Fruit fly (Drosophila melanogaster): Measurements from ENCODE around the gene Ctr9.
A peak's percentile ranks its signal among the peaks of the same experiment; 100 is the strongest.

The Ctr9 gene

dm6 chr3L:1332973-1333372, 25.9 kb downstream of the Ctr9 start, which contains the start of gene msd5:
msd5 (minus strand) TSS chr3L:1333146.
- TF ChIP-seq CG8478 (optimal IDR thresholded peaks at IDR 0.05) = no peak
- TF ChIP-seq CTCF (optimal IDR thresholded peaks at IDR 0.05) = no peak

- TF ChIP-seq CG8478 (optimal IDR thresholded peaks at IDR 0.05) (no peak), CTCF (optimal IDR thresholded peaks at IDR 0.05) (peak in 1 of 2 experiments; percentile 10)
Observed at dm6 chr3L:1334571-1335427, 27.8 kb downstream of the Ctr9 start, which contains the start of the genes Hmbs and CG2211. Hmbs (plus strand) TSS chr3L:1334889. CG2211 (minus strand) TSS chr3L:1335359.

dm6 chr3L:1335428-1335764, 28.4 kb downstream of the Ctr9 start:
- no peak for TF ChIP-seq CTCF (optimal IDR thresholded peaks at IDR 0.05)
- no peak for TF ChIP-seq CG8478 (optimal IDR thresholded peaks at IDR 0.05)

- TF ChIP-seq CTCF (optimal IDR thresholded peaks at IDR 0.05) (no peak), CG8478 (optimal IDR thresholded peaks at IDR 0.05) (no peak)
Observed at dm6 chr3L:1335989-1336961, 29.3 kb downstream of the Ctr9 start.

- TF ChIP-seq CTCF (optimal IDR thresholded peaks at IDR 0.05) (no peak), CG8478 (optimal IDR thresholded peaks at IDR 0.05) (no peak)
Observed at dm6 chr3L:1342133-1342580, 35.1 kb downstream of the Ctr9 start, which contains the start of gene indra. indra (minus strand) TSS chr3L:1342403.

dm6 chr3L:1346956-1347587, 40.0 kb downstream of the Ctr9 start:
- TF ChIP-seq CG8478 (optimal IDR thresholded peaks at IDR 0.05) (no peak), CTCF (optimal IDR thresholded peaks at IDR 0.05) (no peak)

dm6 chr3L:1348248-1348647, 41.2 kb downstream of the Ctr9 start:
- TF ChIP-seq CG8478 (optimal IDR thresholded peaks at IDR 0.05) (no peak), CTCF (optimal IDR thresholded peaks at IDR 0.05) (no peak)

dm6 chr3L:1348935-1349334, 41.9 kb downstream of the Ctr9 start:
- TF ChIP-seq CG8478 (optimal IDR thresholded peaks at IDR 0.05) (no peak), CTCF (optimal IDR thresholded peaks at IDR 0.05) (no peak)

dm6 chr3L:1349397-1349796, 42.4 kb downstream of the Ctr9 start:
- TF ChIP-seq CTCF (optimal IDR thresholded peaks at IDR 0.05) (no peak), CG8478 (optimal IDR thresholded peaks at IDR 0.05) (no peak)

dm6 chr3L:1349942-1350923, 43.2 kb downstream of the Ctr9 start:
- no peak for TF ChIP-seq CG8478 (optimal IDR thresholded peaks at IDR 0.05)
- TF ChIP-seq CTCF (optimal IDR thresholded peaks at IDR 0.05) = peak in 1 of 2 experiments; percentile 18

dm6 chr3L:1350924-1351215, 43.8 kb downstream of the Ctr9 start, which contains the start of gene CG9166:
CG9166 (plus strand) TSS chr3L:1351116.
- no peak for TF ChIP-seq CG8478 (optimal IDR thresholded peaks at IDR 0.05)

dm6 chr3L:1352065-1352464, 45.0 kb downstream of the Ctr9 start:
- TF ChIP-seq CG8478 (optimal IDR thresholded peaks at IDR 0.05) (no peak), CTCF (optimal IDR thresholded peaks at IDR 0.05) (peak; percentile 90 to 93)

- no peak for TF ChIP-seq CG8478 (optimal IDR thresholded peaks at IDR 0.05)
Observed at dm6 chr3L:1354214-1354613, 47.2 kb downstream of the Ctr9 start.

- TF ChIP-seq CTCF (optimal IDR thresholded peaks at IDR 0.05) (no peak), CG8478 (optimal IDR thresholded peaks at IDR 0.05) (no peak)
Observed at dm6 chr3L:1358338-1358737, 51.3 kb downstream of the Ctr9 start.
